Worm (Caenorhabditis elegans) whole organism, late embryonic: Measurements from ENCODE around the gene rde-8.

Source experiments
- K02D7.2 ChIP-seq: sonication (generic microtip); optimal IDR thresholded peaks from 2 replicates; lab custom pipeline; 2017; ENCODE audit warnings: mild to moderate bottlenecking, missing genetic modification characterization, missing compliant biosample characterization
- fkh-10 ChIP-seq: fragments of 150-350 bp; optimal IDR thresholded peaks from 2 replicates; lab custom pipeline; 2014; ENCODE audit warnings: missing biosample characterization, missing genetic modification reagents, missing genetic modification characterization

DNA sequence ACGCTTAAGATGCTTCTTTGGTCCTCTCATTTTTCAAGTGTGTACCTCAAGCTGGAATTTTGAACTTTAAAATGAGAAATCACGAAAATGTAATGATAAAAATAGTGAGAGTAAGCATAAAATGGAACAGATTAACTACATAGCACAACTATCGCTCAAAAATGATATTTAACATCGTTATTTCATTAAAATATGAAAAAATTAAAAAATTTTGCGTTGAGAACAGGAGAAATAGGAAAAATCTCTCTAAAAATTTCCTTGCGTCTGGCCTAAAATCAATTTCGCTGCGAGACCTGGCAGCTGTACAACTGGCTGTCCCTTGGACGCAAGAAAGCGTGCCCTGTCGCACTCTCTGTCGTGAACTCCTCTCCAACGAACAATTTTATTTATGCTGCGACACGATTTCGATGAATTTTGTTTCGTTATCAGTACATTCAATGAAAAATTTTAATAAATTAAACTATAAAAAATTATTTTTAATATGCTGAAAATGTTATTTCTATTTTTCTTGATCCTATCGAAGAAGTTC is 18.4 kb downstream of the rde-8 start, which contains the start of gene rps-4:
- TF ChIP-seq fkh-10 (GFP tag; lab: Kevin White, UChicago) (no peak), K02D7.2 (tag; lab: Kevin White, UChicago) (no peak)
